Fruit fly (Drosophila melanogaster) whole organism, wandering third instar larva: ENCODE results near the gene CG14257.

Experiments
- Abd-B ChIP-seq: fragments of >200 bp; optimal IDR thresholded peaks from 2 replicates; lab custom pipeline; 2017; ENCODE audit warnings: missing biosample characterization, missing genetic modification characterization
- CG32264 ChIP-seq: fragments of 200-800 bp; sonication (Bioruptor generic); optimal IDR thresholded peaks from 2 replicates; lab custom pipeline; 2016; ENCODE audit warnings: missing biosample characterization, missing genetic modification characterization
- CG9705 ChIP-seq: fragments of 200-800 bp; sonication (Bioruptor generic); optimal IDR thresholded peaks from 2 replicates; lab custom pipeline; 2018; ENCODE audit warnings: missing biosample characterization, mild to moderate bottlenecking, missing genetic modification characterization
- CrebA ChIP-seq: fragments of 200-800 bp; sonication (Bioruptor generic); optimal IDR thresholded peaks from 2 replicates; lab custom pipeline; 2016; ENCODE audit warnings: missing biosample characterization, mild to moderate bottlenecking, missing genetic modification characterization, borderline replicate concordance
- Dfd ChIP-seq: fragments of >200 bp; optimal IDR thresholded peaks from 2 replicates; lab custom pipeline; 2017; ENCODE audit warnings: missing biosample characterization, missing genetic modification characterization
- Dif ChIP-seq: fragments of 200-275, 200-300 bp; sonication (Bioruptor generic); optimal IDR thresholded peaks from 2 replicates; lab custom pipeline; 2018; ENCODE audit warnings: missing biosample characterization, missing genetic modification characterization; ENCODE audit not compliant: partially characterized antibody
- GATAd ChIP-seq: sonication (Bioruptor generic); optimal IDR thresholded peaks from 2 replicates; lab custom pipeline; 2016; ENCODE audit warnings: missing biosample characterization, missing genetic modification characterization
- HLH106 ChIP-seq: fragments of 200-800 bp; optimal IDR thresholded peaks from 3 replicates; lab custom pipeline; 2019; ENCODE audit warnings: missing biosample characterization, mild to moderate bottlenecking, missing genetic modification characterization, moderate library complexity
- Hnf4 ChIP-seq: fragments of 200-800 bp; sonication (Bioruptor generic); optimal IDR thresholded peaks from 2 replicates; lab custom pipeline; 2016; ENCODE audit warnings: missing biosample characterization, mild to moderate bottlenecking, missing genetic modification characterization
- Hr78 ChIP-seq: fragments of >200 bp; optimal IDR thresholded peaks from 2 replicates; lab custom pipeline; 2017; ENCODE audit warnings: missing biosample characterization, missing genetic modification characterization
- Hr83 ChIP-seq: fragments of 200-300 bp; sonication (Bioruptor generic); optimal IDR thresholded peaks from 2 replicates; lab custom pipeline; 2016; ENCODE audit warnings: missing biosample characterization, mild to moderate bottlenecking, missing genetic modification characterization, moderate library complexity; ENCODE audit not compliant: poor library complexity, severe bottlenecking
- Jra ChIP-seq: sonication (Bioruptor generic); optimal IDR thresholded peaks from 2 replicates; lab custom pipeline; 2016; ENCODE audit warnings: missing biosample characterization, missing genetic modification characterization
- Mio ChIP-seq: sonication (Bioruptor generic); optimal IDR thresholded peaks from 2 replicates; lab custom pipeline; 2016; ENCODE audit warnings: missing biosample characterization, missing genetic modification characterization
- Myc ChIP-seq: fragments of >200 bp; optimal IDR thresholded peaks from 2 replicates; lab custom pipeline; 2017
- N ChIP-seq: fragments of >200 bp; optimal IDR thresholded peaks from 2 replicates; lab custom pipeline; 2018; ENCODE audit warnings: missing biosample characterization, missing external identifiers, missing genetic modification characterization
- OdsH ChIP-seq: fragments of 200-800 bp; sonication (Bioruptor generic); optimal IDR thresholded peaks from 2 replicates; lab custom pipeline; 2016; ENCODE audit warnings: missing biosample characterization, mild to moderate bottlenecking, missing genetic modification characterization
- Rel ChIP-seq, 2 experiments: fragments of 200-800 bp; sonication (Bioruptor generic) in 1 of 2; optimal IDR thresholded peaks; 2 replicates in 1 of 2; 3 replicates in 1 of 2; lab custom pipeline; 2016 to 2019; ENCODE audit warnings: mild to moderate bottlenecking in 2 of 2, missing biosample characterization in 2 of 2, missing genetic modification characterization in 2 of 2, moderate library complexity in 1 of 2
- Sp1 ChIP-seq: fragments of 200-800 bp; sonication (Bioruptor generic); optimal IDR thresholded peaks from 3 replicates; lab custom pipeline; 2019; ENCODE audit warnings: missing biosample characterization, mild to moderate bottlenecking, missing genetic modification characterization, moderate library complexity
- Vsx2 ChIP-seq: fragments of 200-300, 225-300 bp; sonication (Bioruptor generic); optimal IDR thresholded peaks from 2 replicates; lab custom pipeline; 2018; ENCODE audit warnings: missing biosample characterization, missing genetic modification characterization; ENCODE audit not compliant: partially characterized antibody
- br ChIP-seq: fragments of 200-800 bp; sonication (Bioruptor generic); optimal IDR thresholded peaks from 2 replicates; lab custom pipeline; 2016; ENCODE audit warnings: missing biosample characterization, missing genetic modification characterization
- brk ChIP-seq: fragments of 200-800 bp; sonication (Bioruptor generic); optimal IDR thresholded peaks from 2 replicates; lab custom pipeline; 2016; ENCODE audit warnings: missing biosample characterization, mild to moderate bottlenecking, missing genetic modification characterization
- dl ChIP-seq, 2 experiments: fragments of 175-275, 200-275 bp in 1 of 2; fragments of 200-275 bp in 1 of 2; sonication (Bioruptor generic); optimal IDR thresholded peaks; lab custom pipeline; 2018; ENCODE audit warnings: mild to moderate bottlenecking in 2 of 2, missing biosample characterization in 2 of 2, missing genetic modification characterization in 2 of 2, moderate library complexity in 2 of 2; ENCODE audit not compliant: partially characterized antibody in 2 of 2, insufficient read depth in 1 of 2
- dmrt93B ChIP-seq: fragments of 200-800 bp; sonication (Bioruptor generic); optimal IDR thresholded peaks from 2 replicates; lab custom pipeline; 2018; ENCODE audit warnings: missing biosample characterization, mild to moderate bottlenecking, missing genetic modification characterization
- dsf ChIP-seq: sonication (Bioruptor generic); optimal IDR thresholded peaks from 2 replicates; lab custom pipeline; 2016; ENCODE audit warnings: missing biosample characterization, missing genetic modification characterization, borderline replicate concordance
- ey ChIP-seq: fragments of 200-800 bp; sonication (Bioruptor generic); optimal IDR thresholded peaks from 2 replicates; lab custom pipeline; 2016; ENCODE audit warnings: missing biosample characterization, missing genetic modification characterization
- foxo ChIP-seq, 2 experiments: fragments of 200-800 bp; sonication (Bioruptor generic); optimal IDR thresholded peaks; 2 replicates in 1 of 2; 3 replicates in 1 of 2; lab custom pipeline; 2016 to 2017; ENCODE audit warnings: missing biosample characterization in 2 of 2, missing genetic modification characterization in 2 of 2
- fru ChIP-seq: fragments of 200-800 bp; sonication (Bioruptor generic); optimal IDR thresholded peaks from 3 replicates; lab custom pipeline; 2016; ENCODE audit warnings: missing biosample characterization, mild to moderate bottlenecking, missing genetic modification characterization
- h ChIP-seq: fragments of 200-800 bp; sonication (Bioruptor generic); optimal IDR thresholded peaks from 3 replicates; lab custom pipeline; 2016; ENCODE audit warnings: missing biosample characterization, mild to moderate bottlenecking, missing genetic modification characterization
- jim ChIP-seq: fragments of 175-275, 200-325 bp; sonication (Bioruptor generic); optimal IDR thresholded peaks from 2 replicates; lab custom pipeline; 2016; ENCODE audit warnings: missing biosample characterization, mild to moderate bottlenecking, missing genetic modification characterization
- lola ChIP-seq: fragments of >200 bp; optimal IDR thresholded peaks from 2 replicates; lab custom pipeline; 2017; ENCODE audit warnings: missing biosample characterization, missing genetic modification characterization
- pan ChIP-seq: fragments of >200 bp; optimal IDR thresholded peaks from 2 replicates; lab custom pipeline; 2017
- psq ChIP-seq: fragments of 200-800 bp; sonication (Bioruptor generic); optimal IDR thresholded peaks from 3 replicates; lab custom pipeline; 2017; ENCODE audit warnings: missing biosample characterization, mild to moderate bottlenecking, missing genetic modification characterization, moderate library complexity
- rgr ChIP-seq: fragments of 200-800 bp; sonication (Bioruptor generic); optimal IDR thresholded peaks from 3 replicates; lab custom pipeline; 2016; ENCODE audit warnings: missing biosample characterization, mild to moderate bottlenecking, missing genetic modification characterization
- sage ChIP-seq: fragments of 200-800 bp; sonication (Bioruptor generic); optimal IDR thresholded peaks from 2 replicates; lab custom pipeline; 2016; ENCODE audit warnings: missing biosample characterization, mild to moderate bottlenecking, missing genetic modification characterization
- sv ChIP-seq: fragments of 200-800 bp; sonication (Bioruptor generic); optimal IDR thresholded peaks from 3 replicates; lab custom pipeline; 2016; ENCODE audit warnings: missing biosample characterization, missing genetic modification characterization
- tai ChIP-seq: sonication (Bioruptor generic); optimal IDR thresholded peaks from 2 replicates; lab custom pipeline; 2016; ENCODE audit warnings: missing biosample characterization, missing genetic modification characterization
- usp ChIP-seq: fragments of >200 bp; optimal IDR thresholded peaks from 2 replicates; lab custom pipeline; 2017; ENCODE audit warnings: missing biosample characterization, missing genetic modification characterization
- woc ChIP-seq: sonication (Bioruptor generic); optimal IDR thresholded peaks from 2 replicates; lab custom pipeline; 2016; ENCODE audit warnings: missing biosample characterization, mild to moderate bottlenecking, missing genetic modification characterization

CG14257 gene

DNA sequence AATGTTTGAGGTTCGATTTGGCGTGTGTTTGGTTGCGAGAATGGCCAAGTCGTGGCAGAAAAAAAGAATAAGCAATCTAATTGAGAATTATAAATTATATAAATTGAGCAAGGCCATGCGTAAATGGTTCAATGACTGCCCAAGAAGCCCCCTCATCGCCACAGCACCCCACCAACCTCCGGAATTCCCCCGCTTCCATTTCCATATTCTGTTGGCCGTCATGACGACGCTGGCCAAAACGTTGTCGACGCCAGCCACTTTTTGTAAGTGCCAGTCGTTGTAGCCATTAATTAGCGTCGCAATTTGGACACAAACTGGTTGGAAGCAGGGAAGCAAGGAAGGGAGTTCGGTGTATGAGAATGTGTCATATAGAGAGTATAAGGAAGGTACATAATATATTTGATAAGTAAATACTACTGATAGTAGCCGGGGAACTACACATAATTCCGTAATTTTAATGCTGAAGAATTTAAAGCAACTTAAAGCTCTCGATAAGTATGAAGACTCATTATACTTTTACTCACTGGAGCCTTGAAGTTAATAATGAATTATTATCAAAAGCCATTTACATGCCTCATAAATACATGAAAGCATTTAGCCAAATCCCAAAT is 55.0 kb downstream of the CG14257 start:
- TF ChIP-seq Rel (GFP tag; optimal IDR thresholded peaks at IDR 0.05; lab: Kevin White, UChicago) (no peak), Rel (tag; optimal IDR thresholded peaks at IDR 0.05; lab: Kevin White, UChicago) (peak; percentile 94), rgr (no peak), jim (GFP tag; lab: Kevin White, UChicago) (no peak), Dif (GFP tag; lab: Kevin White, UChicago) (peak; percentile 35), h (GFP tag; lab: Kevin White, UChicago) (no peak), fru (GFP tag; lab: Kevin White, UChicago) (no peak), brk (GFP tag; lab: Kevin White, UChicago) (no peak), Mio (GFP tag; lab: Kevin White, UChicago) (no peak), dl (GFP tag; optimal IDR thresholded peaks at IDR 0.05; lab: Kevin White, UChicago; ENCODE audit: insufficient read depth in 1 of 2, partially characterized antibody in 2 of 2) (no peak)

dm6 chr3R:27131408-27131807 is 55.7 kb downstream of the CG14257 start:
- TF ChIP-seq sage (peak; percentile 58), Dfd (GFP tag; lab: Kevin White, UChicago) (no peak), woc (GFP tag; lab: Kevin White, UChicago) (no peak), CG32264 (GFP tag; lab: Kevin White, UChicago) (no peak), sv (GFP tag; lab: Kevin White, UChicago) (no peak), ey (peak; percentile 44), Jra (GFP tag; lab: Kevin White, UChicago) (peak; percentile 89), usp (GFP tag; lab: Kevin White, UChicago) (no peak), psq (GFP tag; lab: Kevin White, UChicago) (peak; percentile 56), lola (GFP tag; lab: Kevin White, UChicago) (no peak), Hnf4 (GFP tag; lab: Kevin White, UChicago) (peak; percentile 87), HLH106 (tag; lab: Kevin White, UChicago) (peak; percentile 49), Myc (lab: Kevin White, UChicago) (no peak), br (GFP tag; lab: Kevin White, UChicago) (peak; percentile 83), Sp1 (GFP tag; lab: Kevin White, UChicago) (peak; percentile 68), dmrt93B (GFP tag; lab: Kevin White, UChicago) (peak; percentile 9), h (GFP tag; lab: Kevin White, UChicago) (peak; percentile 93), GATAd (GFP tag; lab: Kevin White, UChicago) (peak; percentile 93), OdsH (GFP tag; lab: Kevin White, UChicago) (peak; percentile 88), foxo (GFP tag; optimal IDR thresholded peaks at IDR 0.05; lab: Kevin White, UChicago) (peak in 1 of 2 experiments; percentile 71), brk (GFP tag; lab: Kevin White, UChicago) (peak; percentile 77), Hr83 (GFP tag; lab: Kevin White, UChicago) (peak; percentile 97), Vsx2 (peak; percentile 91), Mio (GFP tag; lab: Kevin White, UChicago) (no peak), CG9705 (GFP tag; lab: Kevin White, UChicago) (peak; percentile 53), Rel (GFP tag; optimal IDR thresholded peaks at IDR 0.05; lab: Kevin White, UChicago) (no peak), Rel (tag; optimal IDR thresholded peaks at IDR 0.05; lab: Kevin White, UChicago) (peak; percentile 60), dsf (GFP tag; lab: Kevin White, UChicago) (peak; percentile 40), N (GFP tag; lab: Kevin White, UChicago) (no peak), Hr78 (GFP tag; lab: Kevin White, UChicago) (no peak), fru (GFP tag; lab: Kevin White, UChicago) (peak; percentile 70), CrebA (no peak), dl (GFP tag; optimal IDR thresholded peaks at IDR 0.05; lab: Kevin White, UChicago; ENCODE audit: insufficient read depth in 1 of 2, partially characterized antibody in 2 of 2) (no peak), pan (lab: Kevin White, UChicago) (no peak), rgr (peak; percentile 89), Dif (GFP tag; lab: Kevin White, UChicago) (no peak), tai (GFP tag; lab: Kevin White, UChicago) (peak; percentile 81), jim (GFP tag; lab: Kevin White, UChicago) (peak; percentile 44), Abd-B (GFP tag; lab: Kevin White, UChicago) (no peak)
